Fruit fly (Drosophila melanogaster) whole organism, embryonic: Measurements from ENCODE around the gene CG1024.

Source experiments
- CG11085 ChIP-seq: fragments of 200-800 bp; sonication (Bioruptor generic); IDR thresholded peaks from 2 replicates; pipeline ENCODE4 v1.3.6; 2022; ENCODE audit warnings: missing biosample characterization, missing genetic modification characterization
- CG11696 ChIP-seq: fragments of 200-800 bp; sonication (Bioruptor generic); IDR thresholded peaks from 2 replicates; pipeline ENCODE4 v1.3.6; 2022; ENCODE audit warnings: missing biosample characterization, missing genetic modification characterization
- CG13287 ChIP-seq: fragments of 200-800 bp; sonication (Bioruptor generic); IDR thresholded peaks from 2 replicates; pipeline ENCODE4 v1.3.6; 2022; ENCODE audit warnings: missing biosample characterization, missing genetic modification characterization; ENCODE audit not compliant: partially characterized antibody
- CG14014 ChIP-seq: fragments of 200-800 bp; sonication (Bioruptor generic); IDR thresholded peaks from 2 replicates; pipeline ENCODE4 v1.3.6; 2022; ENCODE audit warnings: missing biosample characterization, missing genetic modification characterization
- CG15073 ChIP-seq: fragments of 200-800 bp; sonication (Bioruptor generic); optimal IDR thresholded peaks from 2 replicates; lab custom pipeline; 2016; ENCODE audit warnings: missing biosample characterization, missing genetic modification characterization
- CG15601 ChIP-seq: fragments of 200-800 bp; sonication (Bioruptor generic); optimal IDR thresholded peaks from 3 replicates; lab custom pipeline; 2019; ENCODE audit warnings: missing biosample characterization, mild to moderate bottlenecking, missing genetic modification characterization, moderate library complexity
- CG17802 ChIP-seq: fragments of 200-800 bp; sonication (Bioruptor generic); optimal IDR thresholded peaks from 2 replicates; lab custom pipeline; 2018; ENCODE audit warnings: missing biosample characterization, mild to moderate bottlenecking, missing genetic modification characterization, moderate library complexity
- CG31388 ChIP-seq: fragments of 200-800 bp; sonication (Bioruptor generic); optimal IDR thresholded peaks from 2 replicates; lab custom pipeline; 2016; ENCODE audit warnings: missing biosample characterization, missing genetic modification characterization
- CG31441 ChIP-seq: fragments of 200-800 bp; sonication (Bioruptor generic); IDR thresholded peaks from 2 replicates; pipeline ENCODE4 v1.3.6; 2022; ENCODE audit warnings: missing biosample characterization, missing genetic modification characterization
- CG33557 ChIP-seq: fragments of 200-800 bp; sonication (Bioruptor generic); optimal IDR thresholded peaks from 2 replicates; lab custom pipeline; 2019; ENCODE audit warnings: missing biosample characterization, mild to moderate bottlenecking, missing genetic modification characterization, moderate library complexity
- CG3995 ChIP-seq: fragments of 200-800 bp; sonication (Bioruptor generic); optimal IDR thresholded peaks from 3 replicates; lab custom pipeline; 2016; ENCODE audit warnings: missing biosample characterization, missing genetic modification characterization
- CG4328 ChIP-seq: fragments of 200-800 bp; sonication (Bioruptor generic); optimal IDR thresholded peaks from 3 replicates; lab custom pipeline; 2017; ENCODE audit warnings: missing biosample characterization, missing genetic modification reagents, missing genetic modification characterization
- CG6854 ChIP-seq: fragments of 200-800 bp; sonication (Bioruptor generic); optimal IDR thresholded peaks from 3 replicates; lab custom pipeline; 2017; ENCODE audit warnings: missing biosample characterization, mild to moderate bottlenecking, missing genetic modification characterization
- CG8290 ChIP-seq, 3 experiments: fragments of 200-800 bp; sonication (Bioruptor generic); optimal IDR thresholded peaks; 2 replicates each; lab custom pipeline; 2016 to 2019; ENCODE audit warnings: missing biosample characterization in 3 of 3, missing genetic modification characterization in 3 of 3, mild to moderate bottlenecking in 2 of 3, moderate library complexity in 1 of 3
- CkIIα-i1 ChIP-seq: fragments of 200-800 bp; sonication (Bioruptor generic); IDR thresholded peaks from 2 replicates; pipeline ENCODE4 v1.3.6; 2022; ENCODE audit warnings: missing biosample characterization, missing genetic modification characterization
- D ChIP-seq, 2 experiments: fragments of 200-800 bp in 1 of 2; fragments of >200 bp in 1 of 2; sonication (Bioruptor generic) in 1 of 2; optimal IDR thresholded peaks; 2 replicates in 1 of 2; 3 replicates in 1 of 2; lab custom pipeline; 2017; ENCODE audit warnings: mild to moderate bottlenecking in 1 of 2, missing biosample characterization in 1 of 2, missing genetic modification characterization in 1 of 2, missing genetic modification reagents in 1 of 2
- Hmr ChIP-seq: fragments of 200-800 bp; sonication (Bioruptor generic); optimal IDR thresholded peaks from 3 replicates; lab custom pipeline; 2017; ENCODE audit warnings: mild to moderate bottlenecking, missing biosample characterization, missing genetic modification reagents, missing genetic modification characterization
- Hr39 ChIP-seq: fragments of >200 bp; optimal IDR thresholded peaks from 2 replicates; lab custom pipeline; 2017
- Hr78 ChIP-seq, 2 experiments: fragments of 200-800 bp in 1 of 2; fragments of >200 bp in 1 of 2; sonication (Bioruptor generic) in 1 of 2; optimal IDR thresholded peaks; 2 replicates each; lab custom pipeline; 2017 to 2019; ENCODE audit warnings: missing biosample characterization in 2 of 2, missing genetic modification characterization in 2 of 2, mild to moderate bottlenecking in 1 of 2, moderate library complexity in 1 of 2
- Lim3 ChIP-seq: fragments of 200-800 bp; sonication (Bioruptor generic); IDR thresholded peaks from 2 replicates; pipeline ENCODE4 v1.3.6; 2022; ENCODE audit warnings: missing biosample characterization, missing genetic modification characterization
- Opbp ChIP-seq: fragments of 200-800 bp; sonication (Bioruptor generic); IDR thresholded peaks from 3 replicates; pipeline ENCODE4 v1.3.6; 2022; ENCODE audit warnings: missing biosample characterization, missing genetic modification characterization; ENCODE audit not compliant: partially characterized antibody
- Sin3A ChIP-seq: fragments of >200 bp; optimal IDR thresholded peaks from 2 replicates; lab custom pipeline; 2018
- Six4 ChIP-seq: fragments of 200-800 bp; sonication (Bioruptor generic); optimal IDR thresholded peaks from 2 replicates; lab custom pipeline; 2016; ENCODE audit warnings: missing biosample characterization, missing genetic modification characterization
- Usf ChIP-seq: fragments of 200-800 bp; sonication (Bioruptor generic); optimal IDR thresholded peaks from 2 replicates; lab custom pipeline; 2017; ENCODE audit warnings: missing genotype, missing biosample characterization, missing genetic modification characterization
- amos ChIP-seq: fragments of 200-800 bp; sonication (Bioruptor generic); IDR thresholded peaks from 2 replicates; pipeline ENCODE4 v1.3.6; 2022; ENCODE audit warnings: missing biosample characterization, missing genetic modification characterization; ENCODE audit not compliant: partially characterized antibody
- aop ChIP-seq: fragments of 200-800 bp; sonication (Bioruptor generic); IDR thresholded peaks from 2 replicates; pipeline ENCODE4 v1.3.6; 2022; ENCODE audit warnings: missing biosample characterization, missing genetic modification characterization
- ash1 ChIP-seq: fragments of 200-800 bp; sonication (Bioruptor generic); optimal IDR thresholded peaks from 2 replicates; lab custom pipeline; 2018; ENCODE audit warnings: missing biosample characterization, mild to moderate bottlenecking, missing genetic modification characterization
- az2 ChIP-seq: fragments of 200-800 bp; sonication (Bioruptor generic); optimal IDR thresholded peaks from 3 replicates; lab custom pipeline; 2016; ENCODE audit warnings: missing biosample characterization, missing genetic modification characterization
- br ChIP-seq: fragments of >200 bp; optimal IDR thresholded peaks from 2 replicates; lab custom pipeline; 2017
- fd64A ChIP-seq: fragments of 200-800 bp; sonication (Bioruptor generic); optimal IDR thresholded peaks from 3 replicates; lab custom pipeline; 2018; ENCODE audit warnings: missing biosample characterization, mild to moderate bottlenecking, missing genetic modification characterization
- fru ChIP-seq: fragments of >200 bp; optimal IDR thresholded peaks from 2 replicates; lab custom pipeline; 2017
- gce ChIP-seq: fragments of 200-800 bp; sonication (Bioruptor generic); IDR thresholded peaks from 3 replicates; pipeline ENCODE4 v1.3.6; 2022; ENCODE audit warnings: missing biosample characterization, missing genetic modification characterization
- kah ChIP-seq: fragments of 200-800 bp; sonication (Bioruptor generic); optimal IDR thresholded peaks from 2 replicates; lab custom pipeline; 2018; ENCODE audit warnings: missing biosample characterization, mild to moderate bottlenecking, missing genetic modification characterization
- knrl ChIP-seq: fragments of 200-800 bp; sonication (Bioruptor generic); IDR thresholded peaks from 3 replicates; pipeline ENCODE4 v1.3.6; 2022; ENCODE audit warnings: missing biosample characterization, missing genetic modification characterization; ENCODE audit not compliant: partially characterized antibody
- lov ChIP-seq, 2 experiments: fragments of 200-800 bp in 1 of 2; fragments of >200 bp in 1 of 2; sonication (Bioruptor generic) in 1 of 2; IDR thresholded peaks in 1 of 2; optimal IDR thresholded peaks in 1 of 2; 2 replicates in 1 of 2; 3 replicates in 1 of 2; pipeline versions ENCODE4 v1.3.6 to Lab custom; 2017 to 2022; ENCODE audit warnings: missing biosample characterization in 1 of 2, missing genetic modification characterization in 1 of 2
- luna ChIP-seq: fragments of 200-800 bp; sonication (Bioruptor generic); optimal IDR thresholded peaks from 2 replicates; lab custom pipeline; 2016; ENCODE audit warnings: missing biosample characterization, missing genetic modification characterization
- mirr ChIP-seq: fragments of 200-800 bp; sonication (Bioruptor generic); optimal IDR thresholded peaks from 3 replicates; lab custom pipeline; 2018; ENCODE audit warnings: missing biosample characterization, mild to moderate bottlenecking, missing genetic modification characterization
- pan ChIP-seq, 4 experiments: fragments of >200 bp in 3 of 4; fragments of 200-800 bp in 1 of 4; sonication (Bioruptor generic) in 1 of 4; optimal IDR thresholded peaks in 3 of 4; IDR thresholded peaks in 1 of 4; 2 replicates each; pipeline versions ENCODE4 v1.3.6 to Lab custom; 2017 to 2022; ENCODE audit warnings: missing biosample characterization in 2 of 4, missing genetic modification characterization in 2 of 4, mixed read lengths in 1 of 4
- pb ChIP-seq: fragments of 200-800 bp; sonication (Bioruptor generic); optimal IDR thresholded peaks from 3 replicates; lab custom pipeline; 2016; ENCODE audit warnings: missing biosample characterization, missing genetic modification characterization
- pnt ChIP-seq: fragments of 200-800 bp; sonication (Bioruptor generic); optimal IDR thresholded peaks from 3 replicates; lab custom pipeline; 2016; ENCODE audit warnings: missing biosample characterization, missing genetic modification characterization
- schlank ChIP-seq: fragments of 200-800 bp; sonication (Bioruptor generic); optimal IDR thresholded peaks from 2 replicates; lab custom pipeline; 2018; ENCODE audit warnings: missing biosample characterization, mild to moderate bottlenecking, missing genetic modification characterization
- shn ChIP-seq: fragments of 200-800 bp; sonication (Bioruptor generic); optimal IDR thresholded peaks from 3 replicates; lab custom pipeline; 2016; ENCODE audit warnings: missing biosample characterization, missing genetic modification characterization
- sqz ChIP-seq: fragments of 200-800 bp; sonication (Bioruptor generic); optimal IDR thresholded peaks from 3 replicates; lab custom pipeline; 2018; ENCODE audit warnings: missing biosample characterization, mild to moderate bottlenecking, missing genetic modification characterization
- sug ChIP-seq: fragments of 200-800 bp; optimal IDR thresholded peaks from 2 replicates; lab custom pipeline; 2019; ENCODE audit warnings: missing biosample characterization, mild to moderate bottlenecking, missing genetic modification characterization, moderate library complexity
- tgo ChIP-seq: fragments of 200-800 bp; sonication (Bioruptor generic); IDR thresholded peaks from 3 replicates; pipeline ENCODE4 v1.3.6; 2022; ENCODE audit warnings: missing biosample characterization, missing genetic modification characterization
- ttk ChIP-seq: fragments of 200-800 bp; sonication (Bioruptor generic); IDR thresholded peaks from 2 replicates; pipeline ENCODE4 v2.1.2; 2022; ENCODE audit warnings: missing biosample characterization, missing genetic modification characterization
- zen ChIP-seq: fragments of 200-800 bp; sonication (Bioruptor generic); optimal IDR thresholded peaks from 3 replicates; lab custom pipeline; 2018; ENCODE audit warnings: missing biosample characterization, mild to moderate bottlenecking, missing genetic modification characterization, moderate library complexity
- zfh2 ChIP-seq: fragments of 200-800 bp; sonication (Bioruptor generic); optimal IDR thresholded peaks from 2 replicates; lab custom pipeline; 2016; ENCODE audit warnings: missing biosample characterization, missing genetic modification characterization

The CG1024 gene

DNA sequence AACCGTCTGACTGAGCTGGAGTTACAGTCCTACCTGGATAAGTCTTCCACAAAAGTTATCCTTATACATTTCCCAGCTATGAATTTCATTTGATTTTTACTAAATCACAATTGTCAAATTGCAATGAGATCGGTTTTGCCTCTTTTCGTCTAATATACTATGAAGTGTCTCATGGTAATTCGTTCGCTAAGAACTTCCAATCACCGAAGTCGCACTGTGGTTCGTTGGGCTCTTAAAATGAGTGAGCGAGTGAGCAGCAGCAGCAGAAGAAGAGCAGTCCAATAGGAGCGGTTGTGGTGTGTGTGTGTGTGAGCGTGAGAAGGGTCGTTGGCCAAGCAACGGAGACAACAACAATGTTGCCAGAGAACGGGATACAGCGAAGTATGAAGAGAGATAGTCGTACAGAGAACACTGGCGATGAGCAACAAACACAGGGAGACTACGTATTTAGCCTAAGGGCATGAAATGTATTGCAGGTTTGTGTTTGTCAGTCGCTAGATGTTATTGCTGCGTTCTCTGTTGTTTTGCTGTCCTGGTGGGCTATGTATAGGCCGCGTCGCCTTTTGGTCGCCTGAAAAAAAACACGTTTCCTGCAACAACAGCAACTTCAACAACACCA lies 44.0 kb upstream of the CG1024 start (continued):
- TF ChIP-seq CG17802 (tag; lab: Kevin White, UChicago) (peak; percentile 79), D (optimal IDR thresholded peaks at IDR 0.05; lab: Kevin White, UChicago) (no peak), D (GFP tag; optimal IDR thresholded peaks at IDR 0.05; lab: Kevin White, UChicago) (peak; percentile 79), shn (peak; percentile 85), ash1 (GFP tag; lab: Kevin White, UChicago) (peak; percentile 31), CG4328 (GFP tag; lab: Kevin White, UChicago) (peak; percentile 69), amos (GFP tag; lab: Robert Waterston, UW) (no peak), fd64A (GFP tag; lab: Kevin White, UChicago) (peak; percentile 79), pan (optimal IDR thresholded peaks at IDR 0.05; lab: Kevin White, UChicago) (no peak), pan (GFP tag; optimal IDR thresholded peaks at IDR 0.05 in 1 of 2, IDR thresholded peaks at IDR 0.05 in 1 of 2) (peak in 1 of 2 experiments; percentile 95), lov (optimal IDR thresholded peaks at IDR 0.05; lab: Kevin White, UChicago) (no peak), lov (GFP tag; IDR thresholded peaks at IDR 0.05; lab: Robert Waterston, UW) (peak; percentile 86), knrl (GFP tag; lab: Robert Waterston, UW) (no peak), pb (GFP tag; lab: Kevin White, UChicago) (peak; percentile 86), Six4 (GFP tag; lab: Kevin White, UChicago) (peak; percentile 88), mirr (GFP tag; lab: Kevin White, UChicago) (peak; percentile 74), gce (GFP tag; lab: Robert Waterston, UW) (peak; percentile 91), Hr78 (GFP tag; optimal IDR thresholded peaks at IDR 0.05; lab: Kevin White, UChicago) (peak in 1 of 2 experiments; percentile 60), CG31388 (peak; percentile 46), CG31441 (GFP tag; lab: Robert Waterston, UW) (peak; percentile 85), Usf (peak; percentile 83), Hmr (GFP tag; lab: Kevin White, UChicago) (peak; percentile 93), Hr39 (lab: Kevin White, UChicago) (no peak), CG3995 (peak; percentile 76), Lim3 (GFP tag; lab: Robert Waterston, UW) (peak; percentile 53; the same call in 1 of the 2 replicates), CG11696 (GFP tag; lab: Robert Waterston, UW) (peak; percentile 76), Opbp (GFP tag; lab: Robert Waterston, UW) (no peak), Sin3A (lab: Kevin White, UChicago) (no peak), schlank (tag; lab: Kevin White, UChicago) (peak; percentile 89), CG15073 (peak; percentile 52), CG15601 (tag; lab: Kevin White, UChicago) (peak; percentile 87), luna (GFP tag; lab: Kevin White, UChicago) (peak; percentile 83), az2 (GFP tag; lab: Kevin White, UChicago) (peak; percentile 93), tgo (GFP tag; lab: Robert Waterston, UW) (peak; percentile 89), sug (tag; lab: Kevin White, UChicago) (peak; percentile 75), ttk (GFP tag; lab: Robert Waterston, UW) (peak; percentile 88), br (lab: Kevin White, UChicago) (no peak), zfh2 (GFP tag; lab: Kevin White, UChicago) (peak; percentile 93), CG6854 (GFP tag; lab: Kevin White, UChicago) (peak; percentile 88), fru (lab: Kevin White, UChicago) (no peak), aop (GFP tag; lab: Robert Waterston, UW) (peak; percentile 69), zen (tag; lab: Kevin White, UChicago) (peak; percentile 89), CkIIα-i1 (GFP tag; lab: Robert Waterston, UW) (0 out of 2 replicates have a peak, but pooled peaks have one; percentile 34), CG13287 (GFP tag; lab: Robert Waterston, UW) (no peak), CG11085 (GFP tag; lab: Robert Waterston, UW) (peak; percentile 65; the same call in 1 of the 2 replicates), pnt (GFP tag; lab: Kevin White, UChicago) (peak; percentile 93), sqz (peak; percentile 47), kah (peak; percentile 54), CG14014 (peak; percentile 91), CG33557 (GFP tag; lab: Kevin White, UChicago) (peak; percentile 82), CG8290 (GFP tag; optimal IDR thresholded peaks at IDR 0.05; lab: Kevin White, UChicago) (peak; percentile 88), CG8290 (tag; optimal IDR thresholded peaks at IDR 0.05; lab: Kevin White, UChicago) (peak; percentile 48 to 97)
